Fruit fly (Drosophila melanogaster): Measurements from ENCODE around the gene Acsf3.

Acsf3 gene

DNA sequence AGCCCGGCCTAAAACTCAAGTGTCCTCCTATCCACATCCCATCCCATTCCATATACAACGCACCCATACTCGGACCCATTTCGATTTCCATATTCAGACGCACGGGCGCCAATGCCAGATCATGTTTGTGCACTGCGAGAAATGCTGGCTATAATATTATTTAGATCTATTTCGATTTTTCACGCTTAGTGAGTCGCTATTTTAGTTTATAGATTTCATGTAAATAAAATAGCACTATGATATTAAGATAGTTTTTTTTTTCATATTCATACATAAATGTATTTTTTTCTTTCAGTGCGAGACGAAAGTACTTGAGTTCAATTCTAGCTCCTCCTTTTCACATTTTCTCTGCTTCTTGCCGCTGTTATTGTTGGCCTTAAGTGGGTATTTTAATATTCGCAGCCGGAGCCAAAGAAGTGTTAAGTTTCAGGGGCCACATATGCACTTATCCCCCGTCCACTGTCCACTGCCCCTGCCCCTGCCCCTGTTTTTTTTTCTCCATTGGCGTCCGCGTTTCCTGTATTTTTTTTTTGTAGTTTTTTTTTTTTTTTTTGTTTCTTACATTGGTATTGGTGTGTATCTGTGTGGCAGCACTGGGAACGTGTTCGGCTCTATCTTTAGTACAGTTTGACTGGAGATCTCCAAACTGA lies 36.9 kb upstream of the Acsf3 start (continued):
- peak; percentile 49 for TF ChIP-seq slou (GFP tag; optimal IDR thresholded peaks at IDR 0.05)
- peak; percentile 48 for TF ChIP-seq CG18599 (GFP tag; optimal IDR thresholded peaks at IDR 0.05)
- TF ChIP-seq CG10147 (GFP tag; optimal IDR thresholded peaks at IDR 0.05): peak; percentile 50
- TF ChIP-seq Dip2 (GFP tag; IDR thresholded peaks at IDR 0.05): no peak
- TF ChIP-seq CG8359 (GFP tag; optimal IDR thresholded peaks at IDR 0.05; ENCODE audit: borderline replicate concordance): peak; percentile 20
- peak; percentile 88 for TF ChIP-seq tin (GFP tag; optimal IDR thresholded peaks at IDR 0.05)
- no peak for TF ChIP-seq crc (GFP tag; optimal IDR thresholded peaks at IDR 0.05)
- TF ChIP-seq phol (tag; optimal IDR thresholded peaks at IDR 0.05): peak; percentile 90
- no peak for TF ChIP-seq dimm (GFP tag; IDR thresholded peaks at IDR 0.05)
- TF ChIP-seq CG3838 (GFP tag; optimal IDR thresholded peaks at IDR 0.05): no peak
- peak; percentile 66; the same call in 1 of the 2 replicates for TF ChIP-seq sim (GFP tag; IDR thresholded peaks at IDR 0.05)
- no peak for TF ChIP-seq TFAM (GFP tag; optimal IDR thresholded peaks at IDR 0.05)
- peak; percentile 69 for TF ChIP-seq salm (tag; optimal IDR thresholded peaks at IDR 0.05)
- peak; percentile 61 for TF ChIP-seq CG4854 (GFP tag; optimal IDR thresholded peaks at IDR 0.05)
- no peak for TF ChIP-seq CG17612 (GFP tag; IDR thresholded peaks at IDR 0.05)
- no peak for TF ChIP-seq CG7271 (tag; optimal IDR thresholded peaks at IDR 0.05)
- peak; percentile 93 for TF ChIP-seq CG10979 (tag; optimal IDR thresholded peaks at IDR 0.05)
- peak; percentile 83 for TF ChIP-seq fd96Cb (tag; optimal IDR thresholded peaks at IDR 0.05)
- TF ChIP-seq CG4282 (GFP tag; optimal IDR thresholded peaks at IDR 0.05): no peak
- peak in 1 of 2 experiments; percentile 16 for TF ChIP-seq crp (GFP tag; optimal IDR thresholded peaks at IDR 0.05)
- no peak for TF ChIP-seq BtbVII (GFP tag; optimal IDR thresholded peaks at IDR 0.05)
- no peak for TF ChIP-seq al (GFP tag; IDR thresholded peaks at IDR 0.05)
- peak; percentile 69 for TF ChIP-seq sisA (GFP tag; IDR thresholded peaks at IDR 0.05)
- no peak for TF ChIP-seq tna (GFP tag; IDR thresholded peaks at IDR 0.05; ENCODE audit: partially characterized antibody)
- TF ChIP-seq kah (GFP tag; optimal IDR thresholded peaks at IDR 0.05): peak; percentile 23
- peak; percentile 83 for TF ChIP-seq CG17361 (GFP tag; IDR thresholded peaks at IDR 0.05)
- TF ChIP-seq Gug (GFP tag; IDR thresholded peaks at IDR 0.05): peak; percentile 40; the same call in 1 of the 4 replicates
- TF ChIP-seq stwl (tag; optimal IDR thresholded peaks at IDR 0.05): peak; percentile 42
- TF ChIP-seq MESR4 (GFP tag; optimal IDR thresholded peaks at IDR 0.05): no peak
- TF ChIP-seq bab2 (GFP tag; optimal IDR thresholded peaks at IDR 0.05): peak; percentile 52
- peak; percentile 75 for TF ChIP-seq fd102C (GFP tag; optimal IDR thresholded peaks at IDR 0.05)
- peak; percentile 34 for TF ChIP-seq nau (GFP tag; optimal IDR thresholded peaks at IDR 0.05)
- peak; percentile 1 for TF ChIP-seq Vsx1 (GFP tag; optimal IDR thresholded peaks at IDR 0.05)
- TF ChIP-seq br (optimal IDR thresholded peaks at IDR 0.05): no peak
- TF ChIP-seq CG12659 (GFP tag; optimal IDR thresholded peaks at IDR 0.05): peak; percentile 39
- peak; percentile 89 for TF ChIP-seq CG4404 (GFP tag; IDR thresholded peaks at IDR 0.05)
- TF ChIP-seq Dp (GFP tag; optimal IDR thresholded peaks at IDR 0.05): no peak
- TF ChIP-seq kni (GFP tag; optimal IDR thresholded peaks at IDR 0.05): peak; percentile 68
- TF ChIP-seq mirr (GFP tag; optimal IDR thresholded peaks at IDR 0.05): no peak
- TF ChIP-seq CG7786 (GFP tag; optimal IDR thresholded peaks at IDR 0.05): peak; percentile 49
- TF ChIP-seq inv (GFP tag; IDR thresholded peaks at IDR 0.05; ENCODE audit: partially characterized antibody): no peak
- TF ChIP-seq mld (GFP tag; IDR thresholded peaks at IDR 0.05; ENCODE audit: partially characterized antibody): no peak
- TF ChIP-seq BEAF-32 (GFP tag; optimal IDR thresholded peaks at IDR 0.05): no peak
- TF ChIP-seq Ets97D (GFP tag; optimal IDR thresholded peaks at IDR 0.05): peak; percentile 25
- TF ChIP-seq klu (GFP tag; IDR thresholded peaks at IDR 0.05): no peak
- peak; percentile 57 for TF ChIP-seq Ada2b (GFP tag; IDR thresholded peaks at IDR 0.05)
- peak; percentile 67; the same call in 1 of the 2 replicates for TF ChIP-seq sob (GFP tag; IDR thresholded peaks at IDR 0.05)
- TF ChIP-seq CG3995 (GFP tag; optimal IDR thresholded peaks at IDR 0.05): no peak
- peak; percentile 80 for TF ChIP-seq CG7556 (GFP tag; optimal IDR thresholded peaks at IDR 0.05)
